Fruit fly (Drosophila melanogaster): Measurements from ENCODE around the gene CG11878.

CG11878 gene

DNA sequence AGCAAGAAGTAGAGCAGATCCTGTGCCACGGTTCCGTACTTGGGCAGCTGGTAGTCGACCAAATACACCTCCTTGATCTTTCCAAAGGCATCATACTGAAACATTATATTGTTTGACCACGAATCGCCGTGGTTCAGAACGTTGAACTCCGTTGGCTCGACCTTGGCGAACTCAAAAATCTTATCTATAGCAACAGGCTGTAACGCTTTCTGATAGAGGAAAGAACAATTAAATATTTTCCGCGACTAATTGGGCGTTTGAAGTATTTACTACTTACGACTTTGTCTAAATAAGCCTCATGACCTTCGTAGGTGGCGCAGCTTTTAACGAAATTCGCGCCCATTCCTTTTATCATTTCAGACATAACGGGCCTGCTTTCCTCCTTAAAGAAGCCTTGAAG lies 48.0 kb downstream of the CG11878 start:
- TF ChIP-seq CG17361 (GFP tag; IDR thresholded peaks at IDR 0.05) (no peak), MBD-R2 (GFP tag; IDR thresholded peaks at IDR 0.05) (no peak), exex (tag; optimal IDR thresholded peaks at IDR 0.05) (peak; percentile 65), CG2120 (GFP tag; optimal IDR thresholded peaks at IDR 0.05) (no peak), CG7271 (tag; optimal IDR thresholded peaks at IDR 0.05) (no peak)

- TF ChIP-seq CG14965 (GFP tag; optimal IDR thresholded peaks at IDR 0.05; ENCODE audit: borderline replicate concordance) (no peak), exex (tag; optimal IDR thresholded peaks at IDR 0.05) (peak; percentile 20), Atf3 (GFP tag; optimal IDR thresholded peaks at IDR 0.05) (no peak), CG16863 (GFP tag; optimal IDR thresholded peaks at IDR 0.05) (no peak)
Measured at dm6 chr3R:25322657-25323056, 49.0 kb downstream of the CG11878 start, which contains the start of gene CG10562. Gene CG10562 (minus strand): TSS chr3R:25322757.
